Fruit fly (Drosophila melanogaster) whole organism, embryonic: ENCODE results near the gene Sfxn2.
A peak's percentile ranks its signal among the peaks of the same experiment; 100 is the strongest.

ENCODE experiments used
- Awh ChIP-seq: fragments of 200-800 bp; sonication (Bioruptor generic); IDR thresholded peaks from 2 replicates; pipeline ENCODE4, ENCODE4 v1.3.6; 2022; ENCODE audit warnings: missing biosample characterization, missing genetic modification characterization
- B-H2 ChIP-seq: fragments of 200-800 bp; sonication (Bioruptor generic); optimal IDR thresholded peaks from 2 replicates; lab custom pipeline; 2018; ENCODE audit warnings: missing biosample characterization, mild to moderate bottlenecking, missing genetic modification characterization
- Bdp1 ChIP-seq: fragments of 200-800 bp; sonication (Bioruptor generic); optimal IDR thresholded peaks from 3 replicates; lab custom pipeline; 2016; ENCODE audit warnings: missing biosample characterization, missing genetic modification characterization
- CG10959 ChIP-seq: fragments of 200-800 bp; sonication (Bioruptor generic); IDR thresholded peaks from 2 replicates; pipeline ENCODE4 v1.3.6; 2022; ENCODE audit warnings: missing biosample characterization, missing genetic modification characterization
- CG10979 ChIP-seq: fragments of 200-800 bp; sonication (Bioruptor generic); optimal IDR thresholded peaks from 2 replicates; lab custom pipeline; 2018; ENCODE audit warnings: missing biosample characterization, mild to moderate bottlenecking, missing genetic modification characterization, moderate library complexity
- CG12104 ChIP-seq: fragments of 200-800 bp; sonication (Bioruptor generic); optimal IDR thresholded peaks from 3 replicates; lab custom pipeline; 2016; ENCODE audit warnings: missing biosample characterization, missing genetic modification characterization
- CG14965 ChIP-seq: fragments of 200-800 bp; sonication (Bioruptor generic); optimal IDR thresholded peaks from 2 replicates; lab custom pipeline; 2016; ENCODE audit warnings: missing biosample characterization, missing genetic modification characterization, borderline replicate concordance
- CG1603 ChIP-seq: fragments of 200-800 bp; sonication (Bioruptor generic); optimal IDR thresholded peaks from 2 replicates; lab custom pipeline; 2019; ENCODE audit warnings: missing biosample characterization, mild to moderate bottlenecking, missing genetic modification characterization, moderate library complexity
- CG18476 ChIP-seq: fragments of 200-800 bp; sonication (Bioruptor generic); optimal IDR thresholded peaks from 2 replicates; lab custom pipeline; 2016; ENCODE audit warnings: missing biosample characterization, mild to moderate bottlenecking, missing genetic modification characterization
- CG2129 ChIP-seq: fragments of 200-800 bp; sonication (Bioruptor generic); IDR thresholded peaks from 2 replicates; pipeline ENCODE4 v1.3.6; 2022; ENCODE audit warnings: missing biosample characterization, missing genetic modification characterization; ENCODE audit not compliant: partially characterized antibody
- CG32532 ChIP-seq: fragments of 200-800 bp; sonication (Bioruptor generic); IDR thresholded peaks from 2 replicates; pipeline ENCODE4 v1.3.6; 2022; ENCODE audit warnings: missing biosample characterization, missing genetic modification characterization
- CG34224 ChIP-seq: fragments of 200-800 bp; sonication (Bioruptor generic); IDR thresholded peaks from 3 replicates; pipeline ENCODE4 v1.3.6; 2022; ENCODE audit warnings: missing biosample characterization, missing genetic modification characterization; ENCODE audit not compliant: partially characterized antibody
- CG4360 ChIP-seq: fragments of 200-800 bp; sonication (Bioruptor generic); IDR thresholded peaks from 2 replicates; pipeline ENCODE4 v1.3.6; 2022; ENCODE audit warnings: missing biosample characterization, missing genetic modification characterization
- CG6175 ChIP-seq: fragments of 200-800 bp; sonication (Bioruptor generic); IDR thresholded peaks from 3 replicates; pipeline ENCODE4 v1.3.6; 2022; ENCODE audit warnings: missing biosample characterization, missing genetic modification characterization
- CG8924 ChIP-seq: fragments of 200-800 bp; optimal IDR thresholded peaks from 3 replicates; lab custom pipeline; 2019; ENCODE audit warnings: missing biosample characterization, mild to moderate bottlenecking, missing genetic modification characterization, moderate library complexity
- CoRest ChIP-seq: fragments of 200-800 bp; sonication (Bioruptor generic); optimal IDR thresholded peaks from 3 replicates; lab custom pipeline; 2018; ENCODE audit warnings: missing biosample characterization, mild to moderate bottlenecking, missing genetic modification characterization, moderate library complexity
- Dek ChIP-seq: fragments of 200-800 bp; sonication (Bioruptor generic); optimal IDR thresholded peaks from 3 replicates; lab custom pipeline; 2019; ENCODE audit warnings: missing biosample characterization, mild to moderate bottlenecking, missing genetic modification characterization, moderate library complexity
- HHEX ChIP-seq: fragments of 200-800 bp; sonication (Bioruptor generic); optimal IDR thresholded peaks from 3 replicates; lab custom pipeline; 2017; ENCODE audit warnings: missing biosample characterization, mild to moderate bottlenecking, missing genetic modification characterization, missing genetic modification reagents
- HLHmδ ChIP-seq: fragments of 200-800 bp; sonication (Bioruptor generic); optimal IDR thresholded peaks from 2 replicates; lab custom pipeline; 2018; ENCODE audit warnings: missing biosample characterization, mild to moderate bottlenecking, missing genetic modification characterization, moderate library complexity
- Hmr ChIP-seq: fragments of 200-800 bp; sonication (Bioruptor generic); optimal IDR thresholded peaks from 3 replicates; lab custom pipeline; 2017; ENCODE audit warnings: mild to moderate bottlenecking, missing biosample characterization, missing genetic modification reagents, missing genetic modification characterization
- Med ChIP-seq: fragments of 200-800 bp; sonication (Bioruptor generic); peaks from one replicate; lab custom pipeline; 2016; ENCODE audit warnings: missing biosample characterization, missing genetic modification characterization, mild to moderate bottlenecking, inconsistent platforms, moderate library complexity
- Nf-YA ChIP-seq: fragments of 200-800 bp; sonication (Bioruptor generic); IDR thresholded peaks from 2 replicates; pipeline ENCODE4 v1.3.6; 2022; ENCODE audit warnings: missing biosample characterization, missing genetic modification characterization
- PHDP ChIP-seq: fragments of 200-800 bp; sonication (Bioruptor generic); optimal IDR thresholded peaks from 3 replicates; lab custom pipeline; 2018; ENCODE audit warnings: missing biosample characterization, mild to moderate bottlenecking, missing genetic modification characterization, moderate library complexity
- Ptx1 ChIP-seq: fragments of 200-800 bp; sonication (Bioruptor generic); IDR thresholded peaks from 2 replicates; pipeline ENCODE4 v1.3.6; 2022; ENCODE audit warnings: missing biosample characterization, missing genetic modification characterization
- Trl ChIP-seq, 3 experiments: fragments of >200 bp in 2 of 3; fragments of 200-800 bp in 1 of 3; sonication (Bioruptor generic) in 1 of 3; optimal IDR thresholded peaks; 2 replicates in 1 of 3; 3 replicates in 2 of 3; lab custom pipeline; 2016 to 2017; ENCODE audit warnings: missing biosample characterization in 1 of 3, missing genetic modification characterization in 1 of 3
- Vsx1 ChIP-seq: fragments of 200-800 bp; sonication (Bioruptor generic); optimal IDR thresholded peaks from 2 replicates; lab custom pipeline; 2017; ENCODE audit warnings: missing biosample characterization, mild to moderate bottlenecking, missing genetic modification characterization, missing genetic modification reagents
- abd-A ChIP-seq: fragments of 200-800 bp; sonication (Bioruptor generic); optimal IDR thresholded peaks from 3 replicates; lab custom pipeline; 2019; ENCODE audit warnings: missing biosample characterization, mild to moderate bottlenecking, missing genetic modification characterization, moderate library complexity
- bbx ChIP-seq: fragments of 200-800 bp; sonication (Bioruptor generic); IDR thresholded peaks from 2 replicates; pipeline ENCODE4 v1.3.6; 2022; ENCODE audit warnings: missing biosample characterization, missing genetic modification characterization; ENCODE audit not compliant: partially characterized antibody
- chinmo ChIP-seq: fragments of 200-800 bp; sonication (Bioruptor generic); IDR thresholded peaks from 4 replicates; pipeline ENCODE4 v1.3.6; 2022; ENCODE audit warnings: missing biosample characterization, missing genetic modification characterization; ENCODE audit not compliant: partially characterized antibody
- danr ChIP-seq: fragments of 200-800 bp; sonication (Bioruptor generic); IDR thresholded peaks from 2 replicates; pipeline ENCODE4 v1.3.6; 2022; ENCODE audit warnings: missing biosample characterization, missing genetic modification characterization
- dati ChIP-seq: fragments of 200-800 bp; sonication (Bioruptor generic); IDR thresholded peaks from 2 replicates; pipeline ENCODE4 v1.3.6; 2022; ENCODE audit warnings: missing biosample characterization, missing genetic modification characterization
- emc ChIP-seq: fragments of 200-800 bp; sonication (Bioruptor generic); optimal IDR thresholded peaks from 2 replicates; lab custom pipeline; 2016; ENCODE audit warnings: missing biosample characterization, missing genetic modification characterization
- fd64A ChIP-seq: fragments of 200-800 bp; sonication (Bioruptor generic); optimal IDR thresholded peaks from 3 replicates; lab custom pipeline; 2018; ENCODE audit warnings: missing biosample characterization, mild to moderate bottlenecking, missing genetic modification characterization
- fd96Cb ChIP-seq: fragments of 200-800 bp; sonication (Bioruptor generic); optimal IDR thresholded peaks from 2 replicates; lab custom pipeline; 2018; ENCODE audit warnings: missing biosample characterization, mild to moderate bottlenecking, missing genetic modification characterization, moderate library complexity
- gsb ChIP-seq: fragments of 200-800 bp; sonication (Bioruptor generic); IDR thresholded peaks from 2 replicates; pipeline ENCODE4 v1.3.6; 2022; ENCODE audit warnings: missing biosample characterization, missing genetic modification characterization
- jing ChIP-seq: fragments of 200-800 bp; sonication (Bioruptor generic); optimal IDR thresholded peaks from 2 replicates; lab custom pipeline; 2018; ENCODE audit warnings: missing biosample characterization, mild to moderate bottlenecking, missing genetic modification characterization
- knrl ChIP-seq: fragments of 200-800 bp; sonication (Bioruptor generic); IDR thresholded peaks from 3 replicates; pipeline ENCODE4 v1.3.6; 2022; ENCODE audit warnings: missing biosample characterization, missing genetic modification characterization; ENCODE audit not compliant: partially characterized antibody
- mirr ChIP-seq: fragments of 200-800 bp; sonication (Bioruptor generic); optimal IDR thresholded peaks from 3 replicates; lab custom pipeline; 2018; ENCODE audit warnings: missing biosample characterization, mild to moderate bottlenecking, missing genetic modification characterization
- pan ChIP-seq, 4 experiments: fragments of >200 bp in 3 of 4; fragments of 200-800 bp in 1 of 4; sonication (Bioruptor generic) in 1 of 4; optimal IDR thresholded peaks in 3 of 4; IDR thresholded peaks in 1 of 4; 2 replicates each; pipeline versions ENCODE4 v1.3.6 to Lab custom; 2017 to 2022; ENCODE audit warnings: missing biosample characterization in 2 of 4, missing genetic modification characterization in 2 of 4, mixed read lengths in 1 of 4
- pho ChIP-seq: fragments of 200-800 bp; sonication (Bioruptor generic); optimal IDR thresholded peaks from 2 replicates; lab custom pipeline; 2016; ENCODE audit warnings: missing biosample characterization, missing genetic modification characterization
- ranshi ChIP-seq: fragments of 200-800 bp; sonication (Bioruptor generic); IDR thresholded peaks from 2 replicates; pipeline ENCODE4 v1.3.6; 2022; ENCODE audit warnings: missing biosample characterization, missing genetic modification characterization
- run ChIP-seq: fragments of 200-800 bp; sonication (Bioruptor generic); optimal IDR thresholded peaks from 3 replicates; lab custom pipeline; 2018; ENCODE audit warnings: missing biosample characterization, mild to moderate bottlenecking, missing genetic modification characterization
- seq ChIP-seq: fragments of 200-800 bp; sonication (Bioruptor generic); IDR thresholded peaks from 2 replicates; pipeline ENCODE4 v1.3.6; 2022; ENCODE audit warnings: missing biosample characterization, missing genetic modification characterization
- tio ChIP-seq: fragments of 200-800 bp; sonication (Bioruptor generic); optimal IDR thresholded peaks from 2 replicates; lab custom pipeline; 2017; ENCODE audit warnings: missing biosample characterization, missing genetic modification characterization, inconsistent platforms
- trh ChIP-seq: fragments of 200-800 bp; sonication (Bioruptor generic); optimal IDR thresholded peaks from 2 replicates; lab custom pipeline; 2016; ENCODE audit warnings: missing biosample characterization, missing genetic modification characterization
- vvl ChIP-seq: fragments of 200-800 bp; sonication (Bioruptor generic); IDR thresholded peaks from 2 replicates; pipeline ENCODE4 v1.3.6; 2022; ENCODE audit warnings: missing biosample characterization, missing genetic modification characterization
- wdn ChIP-seq: fragments of 200-800 bp; sonication (Bioruptor generic); IDR thresholded peaks from 2 replicates; pipeline ENCODE4 v1.3.6; 2022; ENCODE audit warnings: missing biosample characterization, missing genetic modification characterization
- wor ChIP-seq: fragments of 200-800 bp; sonication (Bioruptor generic); IDR thresholded peaks from 2 replicates; pipeline ENCODE4 v1.3.6; 2022; ENCODE audit warnings: missing biosample characterization, missing genetic modification characterization

Sfxn2 gene

dm6 chr3L:19016133-19016804 is 46.7 kb upstream of the Sfxn2 start (continued):
- TF ChIP-seq Hmr (GFP tag; lab: Kevin White, UChicago) (peak; percentile 63), tio (GFP tag; lab: Kevin White, UChicago) (no peak), Vsx1 (no peak), B-H2 (GFP tag; lab: Kevin White, UChicago) (no peak), PHDP (peak; percentile 37), Trl (optimal IDR thresholded peaks at IDR 0.05; lab: Kevin White, UChicago) (peak in 1 of 2 experiments; percentile 23), Trl (GFP tag; optimal IDR thresholded peaks at IDR 0.05; lab: Kevin White, UChicago) (no peak), fd64A (no peak), emc (GFP tag; lab: Kevin White, UChicago) (no peak), wdn (GFP tag; lab: Robert Waterston, UW) (0 out of 2 replicates have a peak, but pooled peaks have one; percentile 39), CG32532 (GFP tag; lab: Robert Waterston, UW) (0 out of 2 replicates have a peak, but pooled peaks have one; percentile 39), dati (GFP tag; lab: Robert Waterston, UW) (no peak), jing (GFP tag; lab: Kevin White, UChicago) (no peak), bbx (GFP tag; lab: Robert Waterston, UW) (0 out of 2 replicates have a peak, but pooled peaks have one; percentile 33), CG2129 (no peak), CG8924 (tag; lab: Kevin White, UChicago) (peak; percentile 52)

dm6 chr3L:19016805-19017161 is 46.2 kb upstream of the Sfxn2 start:
- TF ChIP-seq Ptx1 (GFP tag; lab: Robert Waterston, UW) (no peak), HHEX (no peak), abd-A (tag; lab: Kevin White, UChicago) (peak; percentile 19), vvl (GFP tag; lab: Robert Waterston, UW) (no peak), HLHmδ (GFP tag; lab: Kevin White, UChicago) (no peak), pho (GFP tag; lab: Kevin White, UChicago) (no peak), fd96Cb (tag; lab: Kevin White, UChicago) (no peak), CoRest (tag; lab: Kevin White, UChicago) (no peak), CG18476 (GFP tag; lab: Kevin White, UChicago) (no peak), CG34224 (GFP tag; lab: Robert Waterston, UW) (no peak), trh (no peak), knrl (no peak), seq (no peak), dati (GFP tag; lab: Robert Waterston, UW) (no peak), CG4360 (GFP tag; lab: Robert Waterston, UW) (peak; percentile 81), CG12104 (GFP tag; lab: Kevin White, UChicago) (peak; percentile 23), run (no peak), danr (GFP tag; lab: Robert Waterston, UW) (no peak), mirr (GFP tag; lab: Kevin White, UChicago) (no peak), pan (optimal IDR thresholded peaks at IDR 0.05; lab: Kevin White, UChicago) (no peak), pan (GFP tag; optimal IDR thresholded peaks at IDR 0.05 in 1 of 2, IDR thresholded peaks at IDR 0.05 in 1 of 2) (peak in 1 of 2 experiments; percentile 4), CG6175 (GFP tag; lab: Robert Waterston, UW) (peak; percentile 61; the same call in 2 of the 3 replicates), Dek (tag; lab: Kevin White, UChicago) (no peak), CG14965 (no peak), wor (GFP tag; lab: Robert Waterston, UW) (no peak), CG10979 (tag; lab: Kevin White, UChicago) (no peak), chinmo (GFP tag; lab: Robert Waterston, UW) (peak; percentile 72; the same call in 2 of the 4 replicates), Awh (GFP tag; lab: Robert Waterston, UW) (peak; percentile 80), CG1603 (tag; lab: Kevin White, UChicago) (no peak), gsb (no peak), Med (GFP tag; lab: Kevin White, UChicago) (peak; percentile 46), ranshi (GFP tag; lab: Robert Waterston, UW) (no peak), Nf-YA (no peak), CG10959 (GFP tag; lab: Robert Waterston, UW) (no peak), Bdp1 (GFP tag; lab: Kevin White, UChicago) (no peak)
